Worm (Caenorhabditis elegans) whole organism, midembryonic: Measurements from ENCODE around the gene nas-13.

Experiments used
- T22C8.4 ChIP-seq: fragments of 200-800 bp; sonication (Bioruptor generic); IDR thresholded peaks from 2 replicates; pipeline ENCODE4 v1.3.6; 2022; ENCODE audit warnings: missing genetic modification characterization, missing compliant biosample characterization
- cog-1 ChIP-seq: sonication (generic microtip); optimal IDR thresholded peaks from 2 replicates; lab custom pipeline; 2016; ENCODE audit warnings: missing genetic modification characterization, missing compliant biosample characterization
- flt-1 ChIP-seq: fragments of 200-800 bp; sonication (Bioruptor generic); IDR thresholded peaks from 2 replicates; pipeline ENCODE4 v1.3.6; 2022; ENCODE audit warnings: missing genetic modification characterization, missing compliant biosample characterization
- klf-2 ChIP-seq: fragments of 200-800 bp; sonication (Bioruptor generic); conservative IDR thresholded peaks from 2 replicates; pipeline ENCODE4 v1.3.6; 2022; ENCODE audit warnings: missing genetic modification reagents, missing genetic modification characterization, missing compliant biosample characterization
- med-1 ChIP-seq: sonication (generic microtip); optimal IDR thresholded peaks from 2 replicates; lab custom pipeline; 2017; ENCODE audit warnings: missing genetic modification characterization, mild to moderate bottlenecking, missing compliant biosample characterization, antibody characterized with exemption, missing genetic modification reagents; ENCODE audit not compliant: insufficient read depth
- ref-1 ChIP-seq: fragments of 200-800 bp; sonication (Bioruptor generic); conservative IDR thresholded peaks from 2 replicates; pipeline ENCODE4 v1.3.6; 2022; ENCODE audit warnings: missing genetic modification reagents, missing genetic modification characterization, missing compliant biosample characterization
- tab-1 ChIP-seq: fragments of 200-800 bp; sonication (Bioruptor generic); IDR thresholded peaks from 2 replicates; pipeline ENCODE4 v1.3.6; 2022; ENCODE audit warnings: missing genetic modification characterization, missing compliant biosample characterization
- ztf-23 ChIP-seq: fragments of 200-800 bp; sonication (Bioruptor generic); IDR thresholded peaks from 2 replicates; pipeline ENCODE4 v1.3.6; 2022; ENCODE audit warnings: missing genetic modification reagents, missing genetic modification characterization, missing compliant biosample characterization
- ztf-29 ChIP-seq: fragments of 200-800 bp; sonication (Bioruptor generic); IDR thresholded peaks from 2 replicates; pipeline ENCODE4 v1.3.6; 2022; ENCODE audit warnings: missing genetic modification reagents, missing genetic modification characterization, missing compliant biosample characterization

DNA sequence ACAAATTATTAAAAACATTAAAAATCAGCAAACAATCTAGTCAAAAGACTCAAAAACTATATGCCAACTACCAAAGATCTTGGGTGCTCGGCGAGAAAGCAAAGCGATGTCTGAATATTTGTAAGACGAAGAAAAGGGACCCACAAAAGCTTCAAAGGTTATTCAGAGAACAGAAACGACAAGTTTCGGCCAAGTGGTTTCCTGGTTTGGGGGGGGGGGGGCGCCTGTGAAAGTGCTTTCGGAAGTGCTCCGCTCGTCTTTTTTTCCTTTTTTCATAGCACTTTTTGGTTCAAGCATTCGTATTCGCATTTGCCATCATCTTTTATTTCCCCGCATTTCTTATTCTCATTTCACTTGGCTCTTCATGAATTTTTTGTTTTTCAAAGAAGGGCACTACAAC is 46.6 kb downstream of the nas-13 start:
- no peak for TF ChIP-seq cog-1 (tag; lab: Kevin White, UChicago)
- TF ChIP-seq flt-1 = no peak
- no peak for TF ChIP-seq med-1 (GFP tag; lab: Kevin White, UChicago)
- TF ChIP-seq T22C8.4 (GFP tag; lab: Robert Waterston, UW) = no peak
- TF ChIP-seq ref-1 (GFP tag; lab: Robert Waterston, UW) = no peak
- TF ChIP-seq ztf-29 (GFP tag; lab: Robert Waterston, UW) = no peak
- TF ChIP-seq tab-1 (GFP tag; lab: Robert Waterston, UW) = no peak
- no peak for TF ChIP-seq klf-2
- no peak for TF ChIP-seq ztf-23 (GFP tag; lab: Robert Waterston, UW)
